Worm (Caenorhabditis elegans): ENCODE results near the gene Y38E10A.9.

The Y38E10A.9 gene

ce11 chrII:12608653-12609052 lies at the start of gene Y38E10A.9:
Gene Y38E10A.9 (plus strand): TSS chrII:12608953.
- TF ChIP-seq ztf-18 (tag; optimal IDR thresholded peaks at IDR 0.05): no peak
- no peak for TF ChIP-seq hlh-26 (GFP tag; conservative IDR thresholded peaks at IDR 0.05)
- no peak for TF ChIP-seq zim-3 (tag; optimal IDR thresholded peaks at IDR 0.05)
- TF ChIP-seq F52B5.7 (tag; optimal IDR thresholded peaks at IDR 0.05): no peak
- TF ChIP-seq egl-18 (GFP tag; IDR thresholded peaks at IDR 0.05): no peak
- TF ChIP-seq snpc-1.1 (tag; optimal IDR thresholded peaks at IDR 0.05; ENCODE audit: insufficient read depth): no peak
- TF ChIP-seq mes-4 (tag; optimal IDR thresholded peaks at IDR 0.05): no peak
- TF ChIP-seq F10E7.11 (tag; optimal IDR thresholded peaks at IDR 0.05): no peak
- no peak for TF ChIP-seq C06A6.2 (GFP tag; conservative IDR thresholded peaks at IDR 0.05)
- TF ChIP-seq tbp1 (GFP tag; optimal IDR thresholded peaks at IDR 0.05): no peak
- no peak for TF ChIP-seq egl-44 (GFP tag; IDR thresholded peaks at IDR 0.05)
- no peak for TF ChIP-seq T07F8.4 (tag; optimal IDR thresholded peaks at IDR 0.05)
- TF ChIP-seq madf-10 (tag; optimal IDR thresholded peaks at IDR 0.05): no peak
- no peak for TF ChIP-seq K11D2.4 (GFP tag; IDR thresholded peaks at IDR 0.05)
- no peak for TF ChIP-seq attf-5 (GFP tag; optimal IDR thresholded peaks at IDR 0.05)
- TF ChIP-seq xnd-1 (tag; optimal IDR thresholded peaks at IDR 0.05): no peak
- TF ChIP-seq ceh-91 (GFP tag; IDR thresholded peaks at IDR 0.05): no peak

DNA sequence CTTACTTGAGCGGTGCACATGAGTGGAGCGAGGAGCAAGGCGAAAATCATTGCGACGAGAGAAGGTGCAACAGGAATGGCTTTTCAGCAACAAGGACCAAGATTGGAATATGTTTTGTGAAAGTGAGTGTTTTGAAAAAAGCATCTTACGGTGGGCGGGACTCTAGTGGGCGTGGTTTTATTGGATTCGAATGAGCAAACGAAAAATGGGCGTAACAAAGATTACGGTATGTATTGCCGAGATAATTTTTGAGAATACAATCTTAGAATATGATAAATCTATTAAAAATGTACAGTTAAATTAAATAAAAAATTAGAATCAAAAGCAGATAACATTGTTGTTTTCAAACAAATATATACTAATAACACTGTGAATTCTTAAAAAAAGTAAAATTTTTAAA lies 48.5 kb upstream of the Y38E10A.9 start, which contains the start of gene F49C5.12:
Gene F49C5.12 (minus strand): TSS at position 101 of the 400 bp plus-strand sequence.
- TF ChIP-seq attf-6 (GFP tag; IDR thresholded peaks at IDR 0.05) (no peak), D2030.7 (GFP tag; IDR thresholded peaks at IDR 0.05) (no peak), lsl-1 (GFP tag; optimal IDR thresholded peaks at IDR 0.05) (no peak), F52B5.7 (tag; optimal IDR thresholded peaks at IDR 0.05) (no peak), sea-2 (GFP tag; IDR thresholded peaks at IDR 0.05) (no peak), attf-5 (GFP tag; optimal IDR thresholded peaks at IDR 0.05) (no peak), K12H6.12 (tag; optimal IDR thresholded peaks at IDR 0.05) (no peak), mcd-1 (GFP tag; IDR thresholded peaks at IDR 0.05) (no peak), B0035.1 (tag; optimal IDR thresholded peaks at IDR 0.05) (no peak), chd-7 (tag; optimal IDR thresholded peaks at IDR 0.05) (no peak), rec-8 (tag; optimal IDR thresholded peaks at IDR 0.05) (no peak), ceh-27 (GFP tag; optimal IDR thresholded peaks at IDR 0.05) (no peak), lin-54 (GFP tag; optimal IDR thresholded peaks at IDR 0.05) (no peak), F37B4.10 (GFP tag; IDR thresholded peaks at IDR 0.05) (no peak), F57C9.4 (tag; optimal IDR thresholded peaks at IDR 0.05) (no peak), nhr-27 (tag; optimal IDR thresholded peaks at IDR 0.05) (no peak), snpc-1.3 (tag; optimal IDR thresholded peaks at IDR 0.05; ENCODE audit: insufficient read depth) (no peak), ccch-3 (GFP tag; optimal IDR thresholded peaks at IDR 0.05) (no peak), nhr-120 (GFP tag; IDR thresholded peaks at IDR 0.05) (no peak)

ce11 chrII:12565851-12566250 lies 42.9 kb upstream of the Y38E10A.9 start, which contains the start of gene F49C5.7:
Gene F49C5.7 (plus strand): TSS chrII:12566151.
- TF ChIP-seq F39B2.1 (GFP tag; IDR thresholded peaks at IDR 0.05): no peak
- no peak for TF ChIP-seq zfh-2 (GFP tag; conservative IDR thresholded peaks at IDR 0.05)
- no peak for TF ChIP-seq snpc-1.1 (tag; optimal IDR thresholded peaks at IDR 0.05; ENCODE audit: insufficient read depth)
- no peak for TF ChIP-seq lin-40 (tag; optimal IDR thresholded peaks at IDR 0.05)
- no peak for TF ChIP-seq egl-18 (GFP tag; IDR thresholded peaks at IDR 0.05)
- no peak for TF ChIP-seq C06A6.2 (GFP tag; conservative IDR thresholded peaks at IDR 0.05)
- TF ChIP-seq athp-1 (tag; optimal IDR thresholded peaks at IDR 0.05): no peak
- TF ChIP-seq lsl-1 (GFP tag; optimal IDR thresholded peaks at IDR 0.05): no peak

Measured in whole organism, young adult.